Worm (Caenorhabditis elegans) whole organism, L4 larva: Measurements from ENCODE around the gene ZK105.13.

Source experiments
- attf-4 ChIP-seq: sonication (generic microtip); optimal IDR thresholded peaks from 3 replicates; lab custom pipeline; 2017; ENCODE audit warnings: missing biosample characterization, missing genetic modification characterization
- dpl-1 ChIP-seq: fragments of 150-350 bp; optimal IDR thresholded peaks from 2 replicates; lab custom pipeline; 2014; ENCODE audit warnings: missing biosample characterization, missing genetic modification reagents, missing genetic modification characterization

DNA sequence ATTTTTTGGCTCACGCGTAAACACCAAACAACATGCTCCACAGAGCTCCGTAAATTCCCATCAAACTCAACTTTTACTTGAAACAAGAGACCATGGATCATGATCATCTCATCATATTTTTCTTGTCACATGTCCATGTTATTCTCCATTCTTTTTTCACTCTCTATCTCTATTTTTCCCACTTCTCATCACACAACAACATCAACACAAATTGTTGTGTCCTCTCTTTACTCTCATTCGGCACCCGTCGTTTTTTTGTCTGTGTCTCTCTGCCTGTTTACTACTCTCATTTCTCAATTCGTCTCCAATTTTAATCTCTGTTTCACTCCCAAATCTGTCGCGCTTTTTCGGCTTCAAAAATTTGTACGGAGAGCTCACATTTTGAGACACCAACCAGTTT, 46.3 kb upstream of the ZK105.13 start:
- TF ChIP-seq attf-4 (no peak), dpl-1 (GFP tag; lab: Kevin White, UChicago) (peak; percentile 17)
